Worm (Caenorhabditis elegans) whole organism, L4/young adult: Measurements from ENCODE around the gene ima-3.
A peak's percentile ranks its signal among the peaks of the same experiment; 100 is the strongest.

ENCODE experiments used
- W03F9.2 ChIP-seq: fragments of 150-350 bp; optimal IDR thresholded peaks from 2 replicates; lab custom pipeline; 2014; ENCODE audit warnings: missing biosample characterization, missing genetic modification characterization
- dao-5 ChIP-seq: sonication (generic microtip); optimal IDR thresholded peaks from 2 replicates; lab custom pipeline; 2016; ENCODE audit warnings: missing genotype, missing genetic modification characterization, moderate library complexity, missing compliant biosample characterization
- him-1 ChIP-seq: sonication (generic microtip); optimal IDR thresholded peaks from 2 replicates; lab custom pipeline; 2016; ENCODE audit warnings: missing genotype, missing genetic modification reagents, missing genetic modification characterization, missing compliant biosample characterization

DNA sequence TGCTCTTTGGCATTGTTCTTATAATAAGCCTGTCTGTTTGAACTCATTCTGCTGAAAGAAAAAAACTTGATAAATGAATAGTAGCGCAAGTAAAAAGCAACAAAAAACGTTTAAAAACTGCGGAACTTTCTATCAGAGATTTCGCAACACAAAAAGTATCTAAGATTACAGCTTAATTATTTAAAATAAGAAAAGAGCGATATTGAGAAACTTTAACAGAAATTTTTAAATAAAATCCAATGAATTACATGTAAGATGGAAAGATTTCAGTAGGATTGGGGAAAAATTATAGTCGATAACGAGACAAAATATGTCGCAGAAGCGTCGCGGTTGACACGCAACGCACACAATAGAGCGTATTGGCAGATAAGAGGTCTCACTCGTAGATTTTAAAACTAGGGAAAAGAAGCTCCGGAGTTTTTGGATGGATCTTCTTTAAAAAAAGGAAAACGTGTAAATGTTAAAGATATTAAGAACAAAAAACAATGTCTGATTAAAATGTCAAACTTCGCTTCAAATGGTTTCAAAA is at the start of gene ima-3:
- TF ChIP-seq him-1 (tag; lab: Kevin White, UChicago), result no peak
- peak; percentile 27 for TF ChIP-seq W03F9.2 (tag; lab: Kevin White, UChicago)
- TF ChIP-seq dao-5 (tag; lab: Kevin White, UChicago), result no peak
